Worm (Caenorhabditis elegans): ENCODE results near the gene ZC504.1.

ZC504.1 gene

ce11 chrX:10393362-10393761 lies 13.6 kb upstream of the ZC504.1 start:
- no peak for TF ChIP-seq ccch-3 (GFP tag; optimal IDR thresholded peaks at IDR 0.05)
- TF ChIP-seq madf-10 (tag; optimal IDR thresholded peaks at IDR 0.05), result no peak
- TF ChIP-seq ceh-91 (GFP tag; IDR thresholded peaks at IDR 0.05), result no peak
- TF ChIP-seq cebp-2 (GFP tag; IDR thresholded peaks at IDR 0.05), result no peak
- no peak for TF ChIP-seq lir-1 (GFP tag; conservative IDR thresholded peaks at IDR 0.05)
- no peak for TF ChIP-seq ztf-28 (GFP tag; IDR thresholded peaks at IDR 0.05)
- no peak for TF ChIP-seq lin-35 (GFP tag; optimal IDR thresholded peaks at IDR 0.05)
- no peak for TF ChIP-seq sea-2 (GFP tag; IDR thresholded peaks at IDR 0.05)
- TF ChIP-seq unc-130 (GFP tag; optimal IDR thresholded peaks at IDR 0.05), result no peak
- no peak for TF ChIP-seq him-1 (tag; optimal IDR thresholded peaks at IDR 0.05)
- TF ChIP-seq athp-1 (tag; optimal IDR thresholded peaks at IDR 0.05), result no peak
- TF ChIP-seq ztf-25 (GFP tag; IDR thresholded peaks at IDR 0.05), result no peak
- no peak for TF ChIP-seq hrde-1 (tag; optimal IDR thresholded peaks at IDR 0.05; ENCODE audit: borderline replicate concordance)
- no peak for TF ChIP-seq pha-4 (tag; optimal IDR thresholded peaks at IDR 0.05)
- TF ChIP-seq snpc-4 (GFP tag; optimal IDR thresholded peaks at IDR 0.05), result no peak
- TF ChIP-seq snpc-4 (tag; optimal IDR thresholded peaks at IDR 0.05), result no peak
- TF ChIP-seq ztf-18 (tag; optimal IDR thresholded peaks at IDR 0.05), result no peak

DNA sequence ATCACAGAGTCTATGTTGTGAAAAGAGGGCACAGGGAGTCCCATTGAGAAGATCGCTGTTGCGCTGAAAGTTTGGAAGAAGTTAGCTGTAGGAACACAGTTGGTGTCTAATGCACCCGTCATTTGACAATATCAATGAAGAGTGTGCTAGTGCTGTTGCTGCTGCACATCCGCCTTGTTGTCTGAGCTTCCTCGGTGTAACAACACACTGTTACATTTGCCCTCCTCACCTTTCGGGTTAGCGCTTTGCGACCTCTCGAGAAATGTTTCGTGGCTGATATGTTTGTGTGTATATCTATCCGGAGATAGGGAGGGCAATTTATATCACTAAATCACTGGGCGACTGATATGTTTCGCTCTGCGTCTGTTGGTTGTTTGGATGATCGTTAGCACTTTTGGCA lies 12.7 kb upstream of the ZC504.1 start:
- TF ChIP-seq hsf-1 (GFP tag; IDR thresholded peaks at IDR 0.05) (0 out of 2 replicates have a peak, but pooled peaks have one; percentile 13), madf-6 (GFP tag; IDR thresholded peaks at IDR 0.05) (no peak), ceh-58 (GFP tag; IDR thresholded peaks at IDR 0.05) (no peak), ztf-26 (tag; optimal IDR thresholded peaks at IDR 0.05) (no peak), snpc-3.4 (tag; optimal IDR thresholded peaks at IDR 0.05) (no peak), sptf-2 (GFP tag; optimal IDR thresholded peaks at IDR 0.05) (no peak), ztf-3 (GFP tag; optimal IDR thresholded peaks at IDR 0.05) (no peak), cebp-1 (GFP tag; IDR thresholded peaks at IDR 0.05) (no peak), cebp-1 (tag; optimal IDR thresholded peaks at IDR 0.05) (peak; percentile 29), F49E8.2 (tag; optimal IDR thresholded peaks at IDR 0.05; ENCODE audit: insufficient read depth) (no peak), nhr-80 (tag; optimal IDR thresholded peaks at IDR 0.05) (peak; percentile 63), lin-35 (GFP tag; optimal IDR thresholded peaks at IDR 0.05) (no peak), dox-1 (GFP tag; IDR thresholded peaks at IDR 0.05) (peak; percentile 62; the same call in 1 of the 2 replicates)

DNA sequence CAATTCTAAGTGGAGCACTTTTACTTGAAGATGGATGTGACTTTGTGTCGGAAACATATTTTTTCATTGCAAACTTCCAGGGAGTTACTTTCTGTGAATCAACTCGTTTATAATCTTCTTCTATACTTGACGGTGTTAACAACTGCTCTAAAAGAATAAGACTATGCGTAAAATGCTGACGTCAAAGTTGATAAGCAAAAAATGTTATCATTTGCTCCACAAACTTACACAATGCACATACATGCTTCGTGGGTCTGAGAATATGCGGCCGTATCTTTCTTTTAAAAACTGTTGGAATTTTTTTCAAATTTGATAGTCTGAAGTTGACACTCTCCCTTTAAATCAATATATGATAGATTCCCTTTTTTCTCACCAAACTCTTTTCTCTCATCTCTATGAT lies 11.8 kb upstream of the ZC504.1 start:
- TF ChIP-seq die-1 (tag; optimal IDR thresholded peaks at IDR 0.05) (no peak), bed-1 (GFP tag; IDR thresholded peaks at IDR 0.05) (no peak), attf-5 (GFP tag; optimal IDR thresholded peaks at IDR 0.05) (no peak), tlf-1 (GFP tag; optimal IDR thresholded peaks at IDR 0.05) (no peak), dpff-1 (tag; optimal IDR thresholded peaks at IDR 0.05) (no peak), F23B12.7 (tag; optimal IDR thresholded peaks at IDR 0.05; ENCODE audit: insufficient read depth) (no peak), him-1 (tag; optimal IDR thresholded peaks at IDR 0.05) (no peak), sdz-38 (tag; optimal IDR thresholded peaks at IDR 0.05) (no peak), F22D6.2 (tag; optimal IDR thresholded peaks at IDR 0.05) (no peak), ztf-25 (GFP tag; IDR thresholded peaks at IDR 0.05) (no peak), K12H6.12 (tag; optimal IDR thresholded peaks at IDR 0.05) (no peak), nhr-179 (tag; optimal IDR thresholded peaks at IDR 0.05) (no peak), madf-6 (GFP tag; IDR thresholded peaks at IDR 0.05) (no peak), D2030.7 (GFP tag; IDR thresholded peaks at IDR 0.05) (no peak), B0035.1 (tag; optimal IDR thresholded peaks at IDR 0.05) (no peak), ekl-4 (GFP tag; IDR thresholded peaks at IDR 0.05) (no peak), lag-1 (GFP tag; IDR thresholded peaks at IDR 0.05) (no peak), lsy-27 (tag; optimal IDR thresholded peaks at IDR 0.05; ENCODE audit: borderline replicate concordance, insufficient read depth) (no peak), unc-62 (GFP tag; optimal IDR thresholded peaks at IDR 0.05) (no peak), ztf-22 (GFP tag; optimal IDR thresholded peaks at IDR 0.05) (no peak)

All from whole organism, young adult.